Worm (Caenorhabditis elegans) whole organism, L1 larva: Measurements from ENCODE around the gene T28A11.20.

Source experiments
- fkh-4 ChIP-seq: sonication (generic microtip); optimal IDR thresholded peaks from 2 replicates; lab custom pipeline; 2016; ENCODE audit warnings: missing compliant biosample characterization, missing genetic modification characterization, borderline replicate concordance
- jun-1 ChIP-seq: fragments of 150-350 bp; optimal IDR thresholded peaks from 2 replicates; lab custom pipeline; 2014; ENCODE audit warnings: missing biosample characterization, missing genetic modification reagents, missing genetic modification characterization
- lin-39 ChIP-seq: fragments of 150-350 bp; optimal IDR thresholded peaks from 2 replicates; lab custom pipeline; 2014; ENCODE audit warnings: missing biosample characterization, missing genetic modification reagents, missing genetic modification characterization
- mdl-1 ChIP-seq, 2 experiments: fragments of 150-350 bp; optimal IDR thresholded peaks; 2 replicates each; lab custom pipeline; 2014 to 2017; ENCODE audit warnings: missing biosample characterization in 2 of 2, missing genetic modification characterization in 2 of 2, inconsistent platforms in 1 of 2
- pag-3 ChIP-seq: sonication (generic microtip); optimal IDR thresholded peaks from 2 replicates; lab custom pipeline; 2017; ENCODE audit warnings: missing genetic modification characterization, mild to moderate bottlenecking, missing compliant biosample characterization, antibody characterized with exemption, borderline replicate concordance; ENCODE audit not compliant: insufficient read depth
- rnt-1 ChIP-seq: sonication (generic microtip); optimal IDR thresholded peaks from 2 replicates; lab custom pipeline; 2016; ENCODE audit warnings: mild to moderate bottlenecking, missing genetic modification characterization, moderate library complexity, missing compliant biosample characterization

DNA sequence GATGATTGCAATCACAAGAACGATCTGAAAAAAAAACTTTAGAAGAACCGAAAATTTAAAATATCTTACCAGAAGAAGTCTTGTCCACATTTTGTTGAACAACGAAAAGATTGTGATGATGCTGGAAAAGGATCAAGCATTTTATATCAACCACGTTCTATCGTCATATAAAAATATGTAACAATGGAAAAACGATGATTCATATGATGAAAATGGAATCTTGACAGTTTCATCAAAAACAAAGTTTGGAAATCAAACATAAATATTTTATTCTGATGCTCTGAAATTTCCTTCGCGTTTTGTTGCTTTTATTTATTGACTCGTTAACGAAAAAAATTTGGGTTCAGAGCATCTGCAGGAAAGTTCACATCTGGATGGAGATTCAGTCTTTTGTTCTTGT is 36.4 kb downstream of the T28A11.20 start, which contains the start of the genes K08D9.9 and str-16:
- no peak for TF ChIP-seq pag-3
- no peak for TF ChIP-seq lin-39
- TF ChIP-seq rnt-1 (tag; lab: Kevin White, UChicago) = no peak
- no peak for TF ChIP-seq mdl-1 (tag; optimal IDR thresholded peaks at IDR 0.05; lab: Kevin White, UChicago)
- TF ChIP-seq jun-1 (tag; lab: Kevin White, UChicago) = no peak
- TF ChIP-seq fkh-4 (tag; lab: Kevin White, UChicago) = no peak
